Worm (Caenorhabditis elegans) whole organism, L1 larva: ENCODE measurements around the gene T12A7.9.

Source experiments
- alr-1 ChIP-seq: fragments of 200-800 bp; sonication (Bioruptor generic); optimal IDR thresholded peaks from 2 replicates; lab custom pipeline; 2018; ENCODE audit warnings: borderline replicate concordance, mild to moderate bottlenecking, missing genetic modification characterization, missing compliant biosample characterization
- aly-2 ChIP-seq: fragments of 150-350 bp; optimal IDR thresholded peaks from 2 replicates; lab custom pipeline; 2014; ENCODE audit warnings: missing biosample characterization, missing genetic modification characterization
- ces-1 ChIP-seq: fragments of 150-350 bp; optimal IDR thresholded peaks from 2 replicates; lab custom pipeline; 2014; ENCODE audit warnings: missing biosample characterization, missing genetic modification reagents, missing genetic modification characterization
- ets-5 ChIP-seq: fragments of 200-800 bp; sonication (Bioruptor generic); IDR thresholded peaks from 2 replicates; pipeline ENCODE4 v1.3.6; 2022; ENCODE audit warnings: missing genetic modification characterization, missing compliant biosample characterization
- irx-1 ChIP-seq: sonication (generic microtip); optimal IDR thresholded peaks from 2 replicates; lab custom pipeline; 2016; ENCODE audit warnings: missing genetic modification characterization, missing compliant biosample characterization
- lin-35 ChIP-seq, 2 experiments: fragments of 150-350 bp; optimal IDR thresholded peaks; 2 replicates each; lab custom pipeline; 2014; ENCODE audit warnings: missing biosample characterization in 2 of 2, missing genetic modification characterization in 2 of 2, missing genetic modification reagents in 2 of 2
- lin-39 ChIP-seq: fragments of 150-350 bp; optimal IDR thresholded peaks from 2 replicates; lab custom pipeline; 2014; ENCODE audit warnings: missing biosample characterization, missing genetic modification reagents, missing genetic modification characterization
- nhr-77 ChIP-seq: fragments of 150-350 bp; optimal IDR thresholded peaks from 2 replicates; lab custom pipeline; 2014; ENCODE audit warnings: missing biosample characterization, missing genetic modification characterization
- pqm-1 ChIP-seq: sonication (generic microtip); optimal IDR thresholded peaks from 3 replicates; lab custom pipeline; 2017; ENCODE audit warnings: missing biosample characterization, missing genetic modification characterization
- skn-1 ChIP-seq: fragments of 150-350 bp; optimal IDR thresholded peaks from 2 replicates; lab custom pipeline; 2014; ENCODE audit warnings: missing biosample characterization, missing genetic modification characterization
- unc-98 ChIP-seq: fragments of 200-800 bp; sonication (Bioruptor generic); IDR thresholded peaks from 2 replicates; pipeline ENCODE4 v1.3.6; 2022; ENCODE audit warnings: missing genetic modification characterization, missing compliant biosample characterization
- ztf-11 ChIP-seq, 2 experiments: sonication (generic microtip); optimal IDR thresholded peaks; 2 replicates each; lab custom pipeline; 2016 to 2017; ENCODE audit warnings: missing genetic modification characterization in 2 of 2, missing biosample characterization in 1 of 2, missing compliant biosample characterization in 1 of 2

- no peak for TF ChIP-seq ztf-11 (tag; optimal IDR thresholded peaks at IDR 0.05; lab: Kevin White, UChicago)
- no peak for TF ChIP-seq lin-39 (tag; lab: Kevin White, UChicago)
- TF ChIP-seq pqm-1 (tag; lab: Kevin White, UChicago) = no peak
- TF ChIP-seq unc-98 (GFP tag; lab: Robert Waterston, UW) = no peak
- no peak for TF ChIP-seq nhr-77 (tag; lab: Kevin White, UChicago)
- TF ChIP-seq aly-2 = no peak
- TF ChIP-seq ets-5 = no peak
- TF ChIP-seq lin-35 (GFP tag; optimal IDR thresholded peaks at IDR 0.05; lab: Kevin White, UChicago) = no peak
- no peak for TF ChIP-seq ces-1 (GFP tag; lab: Kevin White, UChicago)
- no peak for TF ChIP-seq skn-1 (tag; lab: Kevin White, UChicago)
- TF ChIP-seq irx-1 = no peak
- no peak for TF ChIP-seq alr-1 (tag; lab: Kevin White, UChicago)
Measured at ce11 chrIV:11743813-11744212, 12.0 kb downstream of the T12A7.9 start.
